Fruit fly (Drosophila melanogaster): ENCODE results near the gene Argk2.

Gene Argk2

dm6 chr3L:9033999-9034626 lies 13.1 kb upstream of the Argk2 start (continued):
- peak; percentile 13 for TF ChIP-seq CG30431 (GFP tag; optimal IDR thresholded peaks at IDR 0.05)
- TF ChIP-seq CG14965 (GFP tag; optimal IDR thresholded peaks at IDR 0.05; ENCODE audit: borderline replicate concordance), result no peak
- TF ChIP-seq CoRest (tag; optimal IDR thresholded peaks at IDR 0.05), result peak; percentile 53
- TF ChIP-seq CG12155 (GFP tag; optimal IDR thresholded peaks at IDR 0.05), result no peak
- TF ChIP-seq pho (GFP tag; optimal IDR thresholded peaks at IDR 0.05), result no peak
- TF ChIP-seq fd64A (GFP tag; optimal IDR thresholded peaks at IDR 0.05), result peak; percentile 28
- TF ChIP-seq gfzf (GFP tag; optimal IDR thresholded peaks at IDR 0.05), result no peak
- no peak for TF ChIP-seq Fer2 (tag; optimal IDR thresholded peaks at IDR 0.05)
- no peak for TF ChIP-seq Elba2 (GFP tag; optimal IDR thresholded peaks at IDR 0.05)
- peak; percentile 41 for TF ChIP-seq grau (tag; optimal IDR thresholded peaks at IDR 0.05)
- no peak for TF ChIP-seq CG3281 (GFP tag; optimal IDR thresholded peaks at IDR 0.05)
- TF ChIP-seq CG15514 (GFP tag; optimal IDR thresholded peaks at IDR 0.05), result no peak
- peak; percentile 39; the same call in 1 of the 2 replicates for TF ChIP-seq CG5953 (GFP tag; IDR thresholded peaks at IDR 0.05)
- TF ChIP-seq lmd (GFP tag; IDR thresholded peaks at IDR 0.05), result peak; percentile 67
- TF ChIP-seq CG43689 (GFP tag; IDR thresholded peaks at IDR 0.05), result peak; percentile 59; the same call in 1 of the 2 replicates
- no peak for TF ChIP-seq D (optimal IDR thresholded peaks at IDR 0.05)
- peak; percentile 78 for TF ChIP-seq D (GFP tag; optimal IDR thresholded peaks at IDR 0.05)
- TF ChIP-seq vvl (GFP tag; IDR thresholded peaks at IDR 0.05), result peak; percentile 81
- no peak for TF ChIP-seq CrebB (tag; optimal IDR thresholded peaks at IDR 0.05)
- TF ChIP-seq crc (GFP tag; optimal IDR thresholded peaks at IDR 0.05), result no peak
- TF ChIP-seq Ravus (GFP tag; IDR thresholded peaks at IDR 0.05), result no peak
- TF ChIP-seq CG17568 (GFP tag; optimal IDR thresholded peaks at IDR 0.05), result no peak
- peak; percentile 17 for TF ChIP-seq CG17385 (GFP tag; optimal IDR thresholded peaks at IDR 0.05)
- TF ChIP-seq zf30C (GFP tag; optimal IDR thresholded peaks at IDR 0.05), result peak; percentile 37
- TF ChIP-seq br (optimal IDR thresholded peaks at IDR 0.05), result no peak
- no peak for TF ChIP-seq toy (GFP tag; IDR thresholded peaks at IDR 0.05)
- peak; percentile 35; the same call in 1 of the 2 replicates for TF ChIP-seq CG6272 (GFP tag; IDR thresholded peaks at IDR 0.05)
- TF ChIP-seq CG9215 (GFP tag; IDR thresholded peaks at IDR 0.05), result 0 out of 2 replicates have a peak, but pooled peaks have one; percentile 6
- TF ChIP-seq ATbp (GFP tag; optimal IDR thresholded peaks at IDR 0.05), result no peak
- no peak for TF ChIP-seq slou (GFP tag; optimal IDR thresholded peaks at IDR 0.05)
- no peak for TF ChIP-seq ato (GFP tag; IDR thresholded peaks at IDR 0.05; ENCODE audit: partially characterized antibody)
- TF ChIP-seq Aef1 (GFP tag; IDR thresholded peaks at IDR 0.05), result peak; percentile 48; the same call in 2 of the 3 replicates
- no peak for TF ChIP-seq bigmax (GFP tag; optimal IDR thresholded peaks at IDR 0.05)
- no peak for TF ChIP-seq Kr (GFP tag; optimal IDR thresholded peaks at IDR 0.05)
- peak; percentile 29 for TF ChIP-seq CG2202 (tag; optimal IDR thresholded peaks at IDR 0.05)
- no peak for TF ChIP-seq salm (tag; optimal IDR thresholded peaks at IDR 0.05)
- peak; percentile 11 for TF ChIP-seq cwo (GFP tag; optimal IDR thresholded peaks at IDR 0.05)
- no peak for TF ChIP-seq CG17912 (GFP tag; optimal IDR thresholded peaks at IDR 0.05)
- peak; percentile 67 for TF ChIP-seq Asciz (GFP tag; optimal IDR thresholded peaks at IDR 0.05)
- TF ChIP-seq CG7556 (GFP tag; optimal IDR thresholded peaks at IDR 0.05), result no peak
- TF ChIP-seq CG10321 (GFP tag; IDR thresholded peaks at IDR 0.05), result peak; percentile 26; the same call in 1 of the 2 replicates
- TF ChIP-seq CG12071 (GFP tag; optimal IDR thresholded peaks at IDR 0.05), result peak; percentile 40
- TF ChIP-seq dati (GFP tag; IDR thresholded peaks at IDR 0.05), result no peak; the same call in 1 of the 2 replicates
- peak; percentile 49; the same call in 1 of the 2 replicates for TF ChIP-seq Gsc (GFP tag; IDR thresholded peaks at IDR 0.05)
- TF ChIP-seq CG12104 (GFP tag; optimal IDR thresholded peaks at IDR 0.05), result peak; percentile 57
- peak; percentile 33 for TF ChIP-seq CG13775 (GFP tag; optimal IDR thresholded peaks at IDR 0.05)
- no peak for TF ChIP-seq Oaz (GFP tag; IDR thresholded peaks at IDR 0.05)
- no peak for TF ChIP-seq shn (GFP tag; optimal IDR thresholded peaks at IDR 0.05)
- peak; percentile 22 for TF ChIP-seq lilli (GFP tag; optimal IDR thresholded peaks at IDR 0.05)
- peak; percentile 43; the same call in 1 of the 3 replicates for TF ChIP-seq jigr1 (GFP tag; IDR thresholded peaks at IDR 0.05)
- TF ChIP-seq al (GFP tag; IDR thresholded peaks at IDR 0.05), result 0 out of 2 replicates have a peak, but pooled peaks have one; percentile 17
